Fruit fly (Drosophila melanogaster) whole organism, embryonic: Measurements from ENCODE around the gene Sema5c.
A peak's percentile ranks its signal among the peaks of the same experiment; 100 is the strongest.

ENCODE experiments used
- Atf3 ChIP-seq: fragments of 200-800 bp; sonication (Bioruptor generic); optimal IDR thresholded peaks from 3 replicates; lab custom pipeline; 2016; ENCODE audit warnings: missing biosample characterization, missing genetic modification characterization
- Atf6 ChIP-seq: fragments of 200-800 bp; sonication (Bioruptor generic); IDR thresholded peaks from 2 replicates; pipeline ENCODE4 v1.3.6; 2022; ENCODE audit warnings: missing biosample characterization, missing genetic modification characterization
- BEAF-32 ChIP-seq: fragments of 200-800 bp; sonication (Bioruptor generic); optimal IDR thresholded peaks from 3 replicates; lab custom pipeline; 2017; ENCODE audit warnings: missing biosample characterization, missing genetic modification characterization, mild to moderate bottlenecking, moderate library complexity, missing genetic modification reagents
- Blimp-1 ChIP-seq: fragments of 200-800 bp; sonication (Bioruptor generic); optimal IDR thresholded peaks from 3 replicates; lab custom pipeline; 2018; ENCODE audit warnings: missing biosample characterization, missing genetic modification characterization, mild to moderate bottlenecking, moderate library complexity, missing genetic modification reagents
- C15 ChIP-seq: fragments of 200-800 bp; sonication (Bioruptor generic); IDR thresholded peaks from 3 replicates; pipeline ENCODE4 v1.3.6; 2022; ENCODE audit warnings: missing biosample characterization, missing genetic modification characterization
- CG10979 ChIP-seq: fragments of 200-800 bp; sonication (Bioruptor generic); optimal IDR thresholded peaks from 2 replicates; lab custom pipeline; 2018; ENCODE audit warnings: missing biosample characterization, mild to moderate bottlenecking, missing genetic modification characterization, moderate library complexity
- CG11456 ChIP-seq: fragments of 200-800 bp; sonication (Bioruptor generic); IDR thresholded peaks from 3 replicates; pipeline ENCODE4 v1.3.6; 2022; ENCODE audit warnings: missing biosample characterization, missing genetic modification characterization
- CG11695 ChIP-seq: fragments of 200-800 bp; sonication (Bioruptor generic); IDR thresholded peaks from 3 replicates; pipeline ENCODE4 v1.3.6; 2022; ENCODE audit warnings: missing biosample characterization, missing genetic modification characterization
- CG11696 ChIP-seq: fragments of 200-800 bp; sonication (Bioruptor generic); IDR thresholded peaks from 2 replicates; pipeline ENCODE4 v1.3.6; 2022; ENCODE audit warnings: missing biosample characterization, missing genetic modification characterization
- CG12104 ChIP-seq: fragments of 200-800 bp; sonication (Bioruptor generic); optimal IDR thresholded peaks from 3 replicates; lab custom pipeline; 2016; ENCODE audit warnings: missing biosample characterization, missing genetic modification characterization
- CG12236 ChIP-seq: fragments of 200-800 bp; sonication (Bioruptor generic); optimal IDR thresholded peaks from 2 replicates; lab custom pipeline; 2016; ENCODE audit warnings: missing biosample characterization, missing genetic modification characterization
- CG12659 ChIP-seq: fragments of 200-800 bp; sonication (Bioruptor generic); optimal IDR thresholded peaks from 3 replicates; lab custom pipeline; 2017; ENCODE audit warnings: mild to moderate bottlenecking, missing biosample characterization, missing genetic modification reagents, missing genetic modification characterization
- CG12744 ChIP-seq: fragments of 200-800 bp; sonication (Bioruptor generic); optimal IDR thresholded peaks from 2 replicates; lab custom pipeline; 2016; ENCODE audit warnings: missing biosample characterization, missing genetic modification characterization
- CG13296 ChIP-seq: fragments of 200-800 bp; sonication (Bioruptor generic); optimal IDR thresholded peaks from 3 replicates; lab custom pipeline; 2018; ENCODE audit warnings: missing biosample characterization, mild to moderate bottlenecking, missing genetic modification characterization
- CG14050 ChIP-seq: fragments of 200-800 bp; sonication (Bioruptor generic); IDR thresholded peaks from 3 replicates; pipeline ENCODE4 v1.3.6; 2022; ENCODE audit warnings: missing biosample characterization, missing genetic modification characterization
- CG15073 ChIP-seq: fragments of 200-800 bp; sonication (Bioruptor generic); optimal IDR thresholded peaks from 2 replicates; lab custom pipeline; 2016; ENCODE audit warnings: missing biosample characterization, missing genetic modification characterization
- CG15479 ChIP-seq: fragments of 200-800 bp; sonication (Bioruptor generic); optimal IDR thresholded peaks from 3 replicates; lab custom pipeline; 2019; ENCODE audit warnings: missing biosample characterization, mild to moderate bottlenecking, missing genetic modification characterization, moderate library complexity
- CG17359 ChIP-seq: fragments of 200-800 bp; sonication (Bioruptor generic); optimal IDR thresholded peaks from 3 replicates; lab custom pipeline; 2018; ENCODE audit warnings: missing biosample characterization, mild to moderate bottlenecking, missing genetic modification characterization, moderate library complexity
- CG1832 ChIP-seq: fragments of 200-800 bp; sonication (Bioruptor generic); optimal IDR thresholded peaks from 2 replicates; lab custom pipeline; 2017; ENCODE audit warnings: missing biosample characterization, mild to moderate bottlenecking, missing genetic modification characterization, inconsistent platforms
- CG30020 ChIP-seq: fragments of 200-800 bp; optimal IDR thresholded peaks from 2 replicates; lab custom pipeline; 2019; ENCODE audit warnings: missing biosample characterization, mild to moderate bottlenecking, missing genetic modification characterization, moderate library complexity
- CG3407 ChIP-seq: fragments of 200-800 bp; sonication (Bioruptor generic); optimal IDR thresholded peaks from 2 replicates; lab custom pipeline; 2018; ENCODE audit warnings: missing biosample characterization, mild to moderate bottlenecking, missing genetic modification characterization
- CG42726 ChIP-seq: fragments of 200-800 bp; sonication (Bioruptor generic); IDR thresholded peaks from 2 replicates; pipeline ENCODE4 v1.3.6; 2022; ENCODE audit warnings: missing biosample characterization, missing genetic modification characterization; ENCODE audit not compliant: partially characterized antibody
- CG4360 ChIP-seq: fragments of 200-800 bp; sonication (Bioruptor generic); IDR thresholded peaks from 2 replicates; pipeline ENCODE4 v1.3.6; 2022; ENCODE audit warnings: missing biosample characterization, missing genetic modification characterization
- CG4404 ChIP-seq: fragments of 200-800 bp; sonication (Bioruptor generic); IDR thresholded peaks from 2 replicates; pipeline ENCODE4 v1.3.6; 2022; ENCODE audit warnings: missing biosample characterization, missing genetic modification characterization
- CG4820 ChIP-seq: fragments of 200-800 bp; sonication (Bioruptor generic); optimal IDR thresholded peaks from 3 replicates; lab custom pipeline; 2016; ENCODE audit warnings: missing biosample characterization, missing genetic modification characterization
- CG7271 ChIP-seq: fragments of 200-800 bp; sonication (Bioruptor generic); optimal IDR thresholded peaks from 2 replicates; lab custom pipeline; 2018; ENCODE audit warnings: missing biosample characterization, mild to moderate bottlenecking, missing genetic modification characterization, moderate library complexity
- Deaf1 ChIP-seq: fragments of 200-800 bp; optimal IDR thresholded peaks from 3 replicates; lab custom pipeline; 2019; ENCODE audit warnings: missing biosample characterization, mild to moderate bottlenecking, missing genetic modification characterization, moderate library complexity
- Dll ChIP-seq: fragments of 200-800 bp; sonication (Bioruptor generic); IDR thresholded peaks from 4 replicates; pipeline ENCODE4 v1.3.6; 2022; ENCODE audit warnings: missing biosample characterization, missing genetic modification characterization; ENCODE audit not compliant: partially characterized antibody
- E2f1 ChIP-seq: fragments of 200-800 bp; sonication (Bioruptor generic); IDR thresholded peaks from 2 replicates; pipeline ENCODE4 v1.3.6; 2022; ENCODE audit warnings: missing biosample characterization, missing genetic modification characterization
- Ets97D ChIP-seq: fragments of 200-800 bp; sonication (Bioruptor generic); optimal IDR thresholded peaks from 3 replicates; lab custom pipeline; 2016; ENCODE audit warnings: missing biosample characterization, missing genetic modification characterization
- Hey ChIP-seq: fragments of 200-800 bp; sonication (Bioruptor generic); optimal IDR thresholded peaks from 3 replicates; lab custom pipeline; 2018; ENCODE audit warnings: missing biosample characterization, mild to moderate bottlenecking, missing genetic modification characterization
- HmgD ChIP-seq: fragments of 200-800 bp; sonication (Bioruptor generic); optimal IDR thresholded peaks from 3 replicates; lab custom pipeline; 2016; ENCODE audit warnings: missing biosample characterization, missing genetic modification characterization
- Hmr ChIP-seq: fragments of 200-800 bp; sonication (Bioruptor generic); optimal IDR thresholded peaks from 3 replicates; lab custom pipeline; 2017; ENCODE audit warnings: mild to moderate bottlenecking, missing biosample characterization, missing genetic modification reagents, missing genetic modification characterization
- Hr78 ChIP-seq, 2 experiments: fragments of 200-800 bp in 1 of 2; fragments of >200 bp in 1 of 2; sonication (Bioruptor generic) in 1 of 2; optimal IDR thresholded peaks; 2 replicates each; lab custom pipeline; 2017 to 2019; ENCODE audit warnings: missing biosample characterization in 2 of 2, missing genetic modification characterization in 2 of 2, mild to moderate bottlenecking in 1 of 2, moderate library complexity in 1 of 2
- Mrtf ChIP-seq: fragments of 200-800 bp; sonication (Bioruptor generic); IDR thresholded peaks from 3 replicates; pipeline ENCODE4 v1.3.6; 2022; ENCODE audit warnings: missing biosample characterization, missing genetic modification characterization
- Myb ChIP-seq: fragments of 200-800 bp; sonication (Bioruptor generic); optimal IDR thresholded peaks from 2 replicates; lab custom pipeline; 2016; ENCODE audit warnings: missing biosample characterization, missing genetic modification characterization
- Optix ChIP-seq: fragments of 200-800 bp; sonication (Bioruptor generic); IDR thresholded peaks from 3 replicates; pipeline ENCODE4 v1.3.6; 2022; ENCODE audit warnings: missing biosample characterization, missing genetic modification characterization
- Rx ChIP-seq: fragments of 200-800 bp; sonication (Bioruptor generic); IDR thresholded peaks from 2 replicates; pipeline ENCODE4 v1.3.6; 2022; ENCODE audit warnings: missing biosample characterization, missing genetic modification characterization
- Xbp1 ChIP-seq: fragments of 200-800 bp; sonication (Bioruptor generic); optimal IDR thresholded peaks from 3 replicates; lab custom pipeline; 2016; ENCODE audit warnings: missing biosample characterization, mild to moderate bottlenecking, missing genetic modification characterization
- cas ChIP-seq: fragments of 200-800 bp; sonication (Bioruptor generic); IDR thresholded peaks from 2 replicates; pipeline ENCODE4 v1.3.6; 2022; ENCODE audit warnings: missing biosample characterization, missing genetic modification characterization
- caup ChIP-seq: fragments of 200-800 bp; sonication (Bioruptor generic); optimal IDR thresholded peaks from 3 replicates; lab custom pipeline; 2017; ENCODE audit warnings: missing biosample characterization, mild to moderate bottlenecking, missing genetic modification characterization, moderate library complexity; ENCODE audit not compliant: severe bottlenecking
- crc ChIP-seq: fragments of 200-800 bp; sonication (Bioruptor generic); optimal IDR thresholded peaks from 2 replicates; lab custom pipeline; 2016; ENCODE audit warnings: missing biosample characterization, missing genetic modification characterization
- fd64A ChIP-seq: fragments of 200-800 bp; sonication (Bioruptor generic); optimal IDR thresholded peaks from 3 replicates; lab custom pipeline; 2018; ENCODE audit warnings: missing biosample characterization, mild to moderate bottlenecking, missing genetic modification characterization
- hkb ChIP-seq, 2 experiments: fragments of 200-800 bp in 1 of 2; fragments of >200 bp in 1 of 2; sonication (Bioruptor generic) in 1 of 2; IDR thresholded peaks in 1 of 2; optimal IDR thresholded peaks in 1 of 2; 2 replicates each; pipeline versions ENCODE4 v1.3.6 to Lab custom; 2017 to 2022; ENCODE audit warnings: missing biosample characterization in 1 of 2, missing genetic modification characterization in 1 of 2
- rib ChIP-seq: fragments of 200-800 bp; sonication (Bioruptor generic); IDR thresholded peaks from 2 replicates; pipeline ENCODE4 v1.3.6; 2022; ENCODE audit warnings: missing biosample characterization, missing genetic modification characterization
- slbo ChIP-seq: fragments of 200-800 bp; sonication (Bioruptor generic); IDR thresholded peaks from 2 replicates; pipeline ENCODE4 v1.3.6; 2022; ENCODE audit warnings: missing biosample characterization, missing genetic modification characterization
- tio ChIP-seq: fragments of 200-800 bp; sonication (Bioruptor generic); optimal IDR thresholded peaks from 2 replicates; lab custom pipeline; 2017; ENCODE audit warnings: missing biosample characterization, missing genetic modification characterization, inconsistent platforms
- vfl ChIP-seq: fragments of 200-800 bp; sonication (Bioruptor generic); optimal IDR thresholded peaks from 2 replicates; lab custom pipeline; 2016; ENCODE audit warnings: missing biosample characterization, missing genetic modification characterization
- vvl ChIP-seq: fragments of 200-800 bp; sonication (Bioruptor generic); IDR thresholded peaks from 2 replicates; pipeline ENCODE4 v1.3.6; 2022; ENCODE audit warnings: missing biosample characterization, missing genetic modification characterization

The Sema5c gene

dm6 chr3L:12037449-12038163 is 44.0 kb downstream of the Sema5c start (continued):
- TF ChIP-seq CG17359 (tag; lab: Kevin White, UChicago) = peak; percentile 38
- 0 out of 2 replicates have a peak, but pooled peaks have one; percentile 7 for TF ChIP-seq CG4360 (GFP tag; lab: Robert Waterston, UW)
- TF ChIP-seq CG13296 = no peak
- TF ChIP-seq fd64A (GFP tag; lab: Kevin White, UChicago) = peak; percentile 42
- peak; percentile 5; the same call in 1 of the 2 replicates for TF ChIP-seq slbo (GFP tag; lab: Robert Waterston, UW)
- TF ChIP-seq CG15479 (GFP tag; lab: Kevin White, UChicago) = no peak
- TF ChIP-seq CG15073 (GFP tag; lab: Kevin White, UChicago) = no peak
- no peak for TF ChIP-seq HmgD (GFP tag; lab: Kevin White, UChicago)
- TF ChIP-seq Xbp1 = peak; percentile 21
- TF ChIP-seq CG12236 (GFP tag; lab: Kevin White, UChicago) = no peak
- TF ChIP-seq Ets97D (GFP tag; lab: Kevin White, UChicago) = no peak
- no peak for TF ChIP-seq Hr78 (GFP tag; optimal IDR thresholded peaks at IDR 0.05; lab: Kevin White, UChicago)
- TF ChIP-seq Atf3 (GFP tag; lab: Kevin White, UChicago) = peak; percentile 11
- TF ChIP-seq Mrtf (GFP tag; lab: Robert Waterston, UW) = no peak
- TF ChIP-seq Hey (tag; lab: Kevin White, UChicago) = no peak
- peak; percentile 73 for TF ChIP-seq vvl (GFP tag; lab: Robert Waterston, UW)
- TF ChIP-seq Hmr (GFP tag; lab: Kevin White, UChicago) = no peak
- TF ChIP-seq Blimp-1 (GFP tag; lab: Kevin White, UChicago) = peak; percentile 71
- TF ChIP-seq crc (GFP tag; lab: Kevin White, UChicago) = no peak
- TF ChIP-seq cas = no peak
- TF ChIP-seq Deaf1 (tag; lab: Kevin White, UChicago) = no peak
- TF ChIP-seq CG11456 (GFP tag; lab: Robert Waterston, UW) = no peak
- no peak for TF ChIP-seq CG42726 (GFP tag; lab: Robert Waterston, UW)
- TF ChIP-seq CG7271 = no peak
- peak; percentile 63; the same call in 1 of the 2 replicates for TF ChIP-seq E2f1 (GFP tag; lab: Robert Waterston, UW)
- no peak for TF ChIP-seq Dll (GFP tag; lab: Robert Waterston, UW)
- TF ChIP-seq CG11696 (GFP tag; lab: Robert Waterston, UW) = no peak
- no peak for TF ChIP-seq Myb (GFP tag; lab: Kevin White, UChicago)
- no peak for TF ChIP-seq CG4404
- no peak for TF ChIP-seq CG12659 (GFP tag; lab: Kevin White, UChicago)
- no peak for TF ChIP-seq vfl
- peak; percentile 66 for TF ChIP-seq CG11695
- TF ChIP-seq CG30020 (tag; lab: Kevin White, UChicago) = no peak
- no peak for TF ChIP-seq rib
- TF ChIP-seq BEAF-32 (GFP tag; lab: Kevin White, UChicago) = no peak
- TF ChIP-seq CG10979 (tag; lab: Kevin White, UChicago) = peak; percentile 89
- no peak for TF ChIP-seq hkb (optimal IDR thresholded peaks at IDR 0.05; lab: Kevin White, UChicago)
- TF ChIP-seq hkb (GFP tag; IDR thresholded peaks at IDR 0.05; lab: Robert Waterston, UW) = peak; percentile 54
- no peak for TF ChIP-seq Atf6 (GFP tag; lab: Robert Waterston, UW)
- TF ChIP-seq Rx = peak; percentile 12; the same call in 1 of the 2 replicates
- TF ChIP-seq Optix (GFP tag; lab: Robert Waterston, UW) = no peak
- peak; percentile 49 for TF ChIP-seq tio
- TF ChIP-seq CG12104 = no peak
- TF ChIP-seq CG3407 (GFP tag; lab: Kevin White, UChicago) = no peak
- no peak for TF ChIP-seq C15 (GFP tag; lab: Robert Waterston, UW)
- TF ChIP-seq CG12744 = no peak
- no peak for TF ChIP-seq CG1832 (GFP tag; lab: Kevin White, UChicago)
- no peak for TF ChIP-seq CG14050
- TF ChIP-seq caup (GFP tag; lab: Kevin White, UChicago) = no peak
- peak; percentile 79 for TF ChIP-seq CG4820 (GFP tag; lab: Kevin White, UChicago)
